Worm (Caenorhabditis elegans): ENCODE data around the gene Y47D3A.14.

DNA sequence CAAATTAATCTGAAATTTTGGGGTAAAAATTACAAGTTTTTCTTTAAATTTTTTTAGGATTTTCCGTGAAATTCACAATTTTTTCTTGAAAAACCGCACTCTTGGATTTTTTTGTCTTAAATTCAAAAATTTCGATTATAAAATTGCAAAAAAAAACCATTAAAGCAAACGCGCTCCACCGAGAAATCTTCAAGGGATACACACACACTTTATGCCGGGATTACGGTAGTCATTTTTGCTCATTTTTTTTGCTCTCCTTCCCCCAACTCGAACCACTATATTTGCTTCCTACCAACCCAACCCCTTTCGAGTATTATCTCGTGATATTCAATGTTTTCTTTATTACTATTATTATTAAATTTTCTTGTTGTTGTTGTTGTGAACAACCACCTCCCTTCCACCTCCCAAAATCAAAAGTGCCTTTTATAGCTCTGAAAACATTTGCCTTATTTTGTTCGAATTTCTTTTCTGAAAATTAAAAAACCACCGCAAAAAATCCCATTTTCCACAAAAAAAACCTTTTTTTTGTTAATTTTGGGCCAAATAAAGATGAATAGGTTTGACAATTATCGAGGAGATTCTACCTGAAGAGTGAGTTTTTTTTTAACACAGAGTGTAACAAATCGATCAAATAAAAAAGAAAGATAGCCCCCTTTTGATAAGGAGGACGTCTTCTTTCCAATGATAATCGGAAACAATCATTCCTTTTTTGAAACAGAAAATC lies 15.2 kb upstream of the Y47D3A.14 start, which contains the start of gene Y47D3A.32:
- no peak for TF ChIP-seq ztf-11 (tag; optimal IDR thresholded peaks at IDR 0.05)
- no peak for TF ChIP-seq snpc-4 (tag; optimal IDR thresholded peaks at IDR 0.05)
- no peak for TF ChIP-seq nhr-237 (tag; optimal IDR thresholded peaks at IDR 0.05)
- no peak for TF ChIP-seq nhr-12 (tag; optimal IDR thresholded peaks at IDR 0.05)

Measured in whole organism, mixed stage, embryonic.